Fruit fly (Drosophila melanogaster) whole organism, pupa: ENCODE data around the gene CG31533.

Source experiments
- CG10348 ChIP-seq: fragments of 200-800 bp; sonication (Bioruptor generic); IDR thresholded peaks from 2 replicates; pipeline ENCODE4 v1.3.6; 2022; ENCODE audit warnings: missing biosample characterization, missing genetic modification characterization
- CG12605 ChIP-seq: fragments of 200-800 bp; sonication (Bioruptor generic); IDR thresholded peaks from 2 replicates; pipeline ENCODE4 v1.3.6; 2022; ENCODE audit warnings: missing biosample characterization, missing genetic modification characterization
- CG13204 ChIP-seq: fragments of 200-800 bp; sonication (Bioruptor generic); optimal IDR thresholded peaks from 2 replicates; lab custom pipeline; 2018; ENCODE audit warnings: missing biosample characterization, mild to moderate bottlenecking, missing genetic modification characterization, moderate library complexity
- CG14655 ChIP-seq: fragments of 200-800 bp; sonication (Bioruptor generic); optimal IDR thresholded peaks from 3 replicates; lab custom pipeline; 2017; ENCODE audit warnings: mild to moderate bottlenecking, missing biosample characterization, missing genetic modification reagents, missing genetic modification characterization
- CG15710 ChIP-seq: fragments of 200-800 bp; sonication (Bioruptor generic); optimal IDR thresholded peaks from 2 replicates; lab custom pipeline; 2018; ENCODE audit warnings: missing biosample characterization, mild to moderate bottlenecking, missing genetic modification characterization, moderate library complexity
- CG17806 ChIP-seq: fragments of 200-800 bp; sonication (Bioruptor generic); optimal IDR thresholded peaks from 2 replicates; lab custom pipeline; 2018; ENCODE audit warnings: missing biosample characterization, mild to moderate bottlenecking, missing genetic modification characterization, moderate library complexity
- CG32121 ChIP-seq: fragments of 200-800 bp; sonication (Bioruptor generic); IDR thresholded peaks from 2 replicates; pipeline ENCODE4 v1.3.6; 2022; ENCODE audit warnings: missing biosample characterization, missing genetic modification characterization
- CG34367 ChIP-seq: fragments of 200-800 bp; sonication (Bioruptor generic); optimal IDR thresholded peaks from 2 replicates; lab custom pipeline; 2018; ENCODE audit warnings: missing biosample characterization, mild to moderate bottlenecking, missing genetic modification characterization
- CG4496 ChIP-seq: fragments of 200-800 bp; sonication (Bioruptor generic); IDR thresholded peaks from 3 replicates; pipeline ENCODE4 v1.3.6; 2022; ENCODE audit warnings: missing biosample characterization, missing genetic modification characterization
- CG8159 ChIP-seq: fragments of 200-800 bp; sonication (Bioruptor generic); optimal IDR thresholded peaks from 3 replicates; lab custom pipeline; 2018; ENCODE audit warnings: missing biosample characterization, mild to moderate bottlenecking, missing genetic modification characterization, moderate library complexity
- CG8301 ChIP-seq: fragments of 200-800 bp; sonication (Bioruptor generic); optimal IDR thresholded peaks from 2 replicates; lab custom pipeline; 2018; ENCODE audit warnings: missing biosample characterization, mild to moderate bottlenecking, missing genetic modification characterization
- CG9948 ChIP-seq: fragments of 200-800 bp; sonication (Bioruptor generic); optimal IDR thresholded peaks from 2 replicates; lab custom pipeline; 2018; ENCODE audit warnings: missing biosample characterization, mild to moderate bottlenecking, missing genetic modification characterization, moderate library complexity
- D1 ChIP-seq: fragments of 200-800 bp; sonication (Bioruptor generic); optimal IDR thresholded peaks from 2 replicates; lab custom pipeline; 2018; ENCODE audit warnings: missing biosample characterization, mild to moderate bottlenecking, missing genetic modification characterization, moderate library complexity
- EcR ChIP-seq: fragments of 200-800 bp; sonication (Bioruptor generic); optimal IDR thresholded peaks from 3 replicates; lab custom pipeline; 2019; ENCODE audit warnings: missing biosample characterization, missing genetic modification characterization, mild to moderate bottlenecking, moderate library complexity, missing genetic modification reagents
- Ets98B ChIP-seq: fragments of 200-800 bp; sonication (Bioruptor generic); IDR thresholded peaks from 2 replicates; pipeline ENCODE4 v1.3.6; 2022; ENCODE audit warnings: missing biosample characterization, missing genetic modification characterization
- Pif1A ChIP-seq: fragments of 200-800 bp; sonication (Bioruptor generic); optimal IDR thresholded peaks from 3 replicates; lab custom pipeline; 2016; ENCODE audit warnings: missing biosample characterization, missing genetic modification characterization
- Pif1B ChIP-seq: fragments of 200-800 bp; sonication (Bioruptor generic); optimal IDR thresholded peaks from 3 replicates; lab custom pipeline; 2016; ENCODE audit warnings: missing biosample characterization, missing genetic modification characterization
- Snoo ChIP-seq: fragments of 200-800 bp; sonication (Bioruptor generic); optimal IDR thresholded peaks from 3 replicates; lab custom pipeline; 2017; ENCODE audit warnings: missing biosample characterization, mild to moderate bottlenecking, missing genetic modification characterization, inconsistent platforms
- fd96Ca ChIP-seq: fragments of 200-800 bp; sonication (Bioruptor generic); IDR thresholded peaks from 3 replicates; pipeline ENCODE4 v1.3.6; 2022; ENCODE audit warnings: missing biosample characterization, missing genetic modification characterization
- gl ChIP-seq: fragments of 200-800 bp; sonication (Bioruptor generic); optimal IDR thresholded peaks from 2 replicates; lab custom pipeline; 2018; ENCODE audit warnings: missing biosample characterization, mild to moderate bottlenecking, missing genetic modification characterization
- rn ChIP-seq: fragments of 200-800 bp; sonication (Bioruptor generic); IDR thresholded peaks from 2 replicates; pipeline ENCODE4 v1.3.6; 2022; ENCODE audit warnings: missing biosample characterization, missing genetic modification characterization

Gene CG31533

DNA sequence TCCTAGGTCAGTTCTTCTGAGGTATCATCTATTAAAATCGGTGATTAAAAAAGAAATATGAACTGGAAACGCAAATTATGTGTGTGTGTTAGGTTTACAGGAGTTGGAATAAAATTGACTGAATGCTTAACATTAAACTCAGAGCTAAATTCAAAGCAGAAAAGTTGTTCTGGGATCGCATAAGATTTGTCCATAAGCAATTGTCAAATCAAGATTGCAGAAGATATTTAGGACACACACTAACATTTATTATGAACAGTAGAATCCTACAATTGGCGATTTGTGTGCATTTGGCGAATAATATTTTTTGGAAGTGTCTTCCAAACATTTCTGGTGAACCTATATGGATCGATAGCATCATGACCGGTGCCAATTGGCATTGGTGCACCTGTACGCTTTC lies at the start of gene CG31533:
CG31533 (minus strand) TSS at position 101 of the 400 bp plus-strand sequence.
- TF ChIP-seq CG17806, result no peak
- no peak for TF ChIP-seq Snoo (tag; lab: Kevin White, UChicago)
- no peak for TF ChIP-seq CG4496 (GFP tag; lab: Robert Waterston, UW)
- TF ChIP-seq rn (GFP tag; lab: Robert Waterston, UW), result no peak
- no peak for TF ChIP-seq CG8159 (tag; lab: Kevin White, UChicago)
- TF ChIP-seq CG9948 (tag; lab: Kevin White, UChicago), result no peak
- TF ChIP-seq CG14655 (GFP tag; lab: Kevin White, UChicago), result no peak
- TF ChIP-seq, all 21 proteins: peak for 0

DNA sequence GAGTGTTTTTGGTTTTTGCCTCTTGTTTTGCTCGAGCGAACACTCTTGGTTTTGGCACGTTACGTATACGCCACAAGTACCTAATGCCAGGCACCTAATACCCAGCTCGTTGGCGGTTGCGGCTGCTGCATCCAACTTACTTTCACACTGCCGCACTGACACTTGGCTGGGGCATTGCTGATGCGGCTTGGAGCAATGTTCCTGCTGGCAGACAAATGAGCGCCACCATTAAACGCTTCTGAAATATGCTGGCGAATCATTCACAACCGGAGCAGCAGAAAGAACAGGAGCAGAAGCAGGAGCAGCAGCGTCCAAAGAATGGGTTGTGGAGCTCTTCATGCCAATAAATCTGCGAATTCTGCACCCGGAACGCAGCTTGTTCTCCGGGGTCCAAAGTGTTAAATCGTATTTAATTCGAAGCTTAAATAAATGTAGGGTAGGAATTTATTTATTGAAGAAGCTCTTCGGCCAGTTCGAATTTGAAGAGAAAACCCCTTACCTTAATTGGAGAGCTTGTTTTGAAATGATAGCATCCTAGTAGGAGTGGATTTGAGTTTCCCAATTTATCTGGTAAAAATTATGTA lies 5.0 kb upstream of the CG31533 start, which contains the start of gene CG3199:
CG3199 (plus strand) TSS at position 534 of the 584 bp plus-strand sequence.
- TF ChIP-seq CG32121 (no peak), gl (tag; lab: Kevin White, UChicago) (no peak), CG14655 (GFP tag; lab: Kevin White, UChicago) (no peak), CG8159 (tag; lab: Kevin White, UChicago) (no peak), CG10348 (GFP tag; lab: Robert Waterston, UW) (no peak)

DNA sequence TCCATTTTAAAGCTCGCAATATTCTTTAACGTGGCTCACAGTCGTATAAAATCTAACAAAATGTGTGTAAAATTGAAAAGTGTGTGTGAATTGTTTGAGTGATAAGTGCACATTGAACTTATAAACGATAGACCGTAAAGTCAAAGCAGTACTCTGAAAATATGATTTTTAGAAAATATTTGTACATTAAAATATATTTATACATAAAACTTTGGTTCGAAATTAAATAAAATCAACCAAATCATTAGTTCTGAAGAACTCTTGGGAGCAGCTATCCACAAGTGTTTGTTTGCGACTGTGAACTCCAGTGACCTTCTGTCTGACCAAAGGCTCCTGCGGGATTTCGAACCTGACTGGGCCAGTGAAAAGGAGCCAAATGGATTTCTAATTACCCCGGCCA lies 2.9 kb upstream of the CG31533 start, which contains the start of gene CG31327:
CG31327 (minus strand) TSS at position 101 of the 400 bp plus-strand sequence.
- TF ChIP-seq fd96Ca, result no peak
- no peak for TF ChIP-seq EcR (GFP tag; lab: Kevin White, UChicago)
- TF ChIP-seq gl (tag; lab: Kevin White, UChicago), result no peak
- TF ChIP-seq CG9948 (tag; lab: Kevin White, UChicago), result no peak
- no peak for TF ChIP-seq CG13204 (GFP tag; lab: Kevin White, UChicago)
- TF ChIP-seq CG8159 (tag; lab: Kevin White, UChicago), result no peak
- no peak for TF ChIP-seq CG15710 (tag; lab: Kevin White, UChicago)
- TF ChIP-seq rn (GFP tag; lab: Robert Waterston, UW), result no peak
- TF ChIP-seq Snoo (tag; lab: Kevin White, UChicago), result no peak
- no peak for TF ChIP-seq CG34367 (tag; lab: Kevin White, UChicago)
- TF ChIP-seq, all 21 proteins: peak for 0

DNA sequence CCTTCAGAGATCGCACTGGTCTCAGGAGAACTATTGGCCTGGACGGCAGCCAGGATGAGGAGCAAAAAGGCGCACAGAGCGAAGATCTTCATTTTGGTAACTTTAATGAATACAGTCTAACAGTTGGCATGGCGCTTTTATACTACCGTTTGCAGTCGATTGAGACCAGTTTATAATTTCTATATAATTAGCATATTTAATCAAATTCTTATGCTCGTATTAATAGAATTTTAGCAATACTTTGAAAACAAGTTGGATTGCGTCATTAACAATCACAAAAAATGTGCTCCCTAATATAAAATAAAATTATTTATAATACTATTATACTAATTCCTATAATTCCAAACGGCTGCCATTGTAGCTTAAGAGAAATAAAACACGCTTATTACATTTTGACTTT lies 2.9 kb downstream of the CG31533 start, which contains the start of gene CG44215:
CG44215 (minus strand) TSS at position 101 of the 400 bp plus-strand sequence.
- TF ChIP-seq CG9948 (tag; lab: Kevin White, UChicago) (no peak), CG8159 (tag; lab: Kevin White, UChicago) (no peak), Ets98B (no peak), gl (tag; lab: Kevin White, UChicago) (no peak), fd96Ca (no peak), Pif1A (no peak), CG34367 (tag; lab: Kevin White, UChicago) (no peak), CG14655 (GFP tag; lab: Kevin White, UChicago) (no peak), Snoo (tag; lab: Kevin White, UChicago) (no peak), CG12605 (GFP tag; lab: Robert Waterston, UW) (no peak), CG13204 (GFP tag; lab: Kevin White, UChicago) (no peak), Pif1B (GFP tag; lab: Kevin White, UChicago) (no peak), CG10348 (GFP tag; lab: Robert Waterston, UW) (no peak), rn (GFP tag; lab: Robert Waterston, UW) (no peak), CG17806 (no peak), D1 (tag; lab: Kevin White, UChicago) (no peak), CG4496 (GFP tag; lab: Robert Waterston, UW) (no peak), EcR (GFP tag; lab: Kevin White, UChicago) (no peak)

DNA sequence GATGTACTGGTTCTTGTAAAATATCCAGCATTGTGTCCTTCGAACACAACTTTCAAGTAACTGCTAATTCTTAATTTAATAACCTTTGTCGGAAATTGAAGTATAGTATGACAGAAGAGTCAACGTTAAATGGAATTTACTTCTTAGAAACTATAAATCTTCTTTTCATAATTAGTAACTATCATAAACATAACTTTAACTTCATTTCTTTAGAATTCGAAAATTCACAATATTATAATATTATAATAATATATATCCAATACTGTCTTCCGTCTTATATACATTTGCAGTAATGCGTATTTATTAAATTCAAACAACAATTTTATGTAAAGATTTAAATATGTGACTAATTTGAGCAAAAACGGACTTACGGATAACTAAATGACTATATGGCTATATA lies 3.5 kb downstream of the CG31533 start, which contains the start of gene Recs1:
Recs1 (minus strand) TSS at position 101 of the 400 bp plus-strand sequence.
- TF ChIP-seq CG8301 (tag; lab: Kevin White, UChicago) (no peak), CG4496 (GFP tag; lab: Robert Waterston, UW) (no peak), Snoo (tag; lab: Kevin White, UChicago) (no peak), CG13204 (GFP tag; lab: Kevin White, UChicago) (no peak), CG9948 (tag; lab: Kevin White, UChicago) (no peak), CG34367 (tag; lab: Kevin White, UChicago) (no peak), D1 (tag; lab: Kevin White, UChicago) (no peak), Pif1B (GFP tag; lab: Kevin White, UChicago) (no peak), CG17806 (no peak), CG32121 (no peak), rn (GFP tag; lab: Robert Waterston, UW) (no peak), CG10348 (GFP tag; lab: Robert Waterston, UW) (no peak), CG14655 (GFP tag; lab: Kevin White, UChicago) (no peak), CG15710 (tag; lab: Kevin White, UChicago) (no peak), Ets98B (no peak), CG8159 (tag; lab: Kevin White, UChicago) (no peak)

DNA sequence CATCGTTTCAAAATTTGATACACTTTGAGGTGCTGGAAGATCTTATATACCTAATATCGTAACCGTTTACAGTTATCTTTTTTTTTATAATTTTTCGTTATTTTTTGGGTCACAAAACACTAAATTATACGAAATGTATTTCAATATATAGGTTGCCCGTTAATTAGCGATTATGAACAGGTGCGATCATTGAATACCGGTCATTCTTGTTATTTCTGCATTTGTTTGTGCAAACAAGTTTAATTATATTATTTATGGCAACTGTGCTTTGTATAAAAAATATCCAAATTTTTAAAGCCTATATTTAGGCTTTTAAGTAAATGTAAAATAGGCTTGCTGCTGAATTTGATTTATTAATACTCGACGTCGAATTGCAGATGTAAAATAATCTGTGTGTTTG lies 4.7 kb downstream of the CG31533 start, which contains the start of gene CG42500:
CG42500 (minus strand) TSS at position 101 of the 400 bp plus-strand sequence.
- TF ChIP-seq Pif1B (GFP tag; lab: Kevin White, UChicago) (no peak), fd96Ca (no peak), Ets98B (no peak), CG10348 (GFP tag; lab: Robert Waterston, UW) (no peak), CG4496 (GFP tag; lab: Robert Waterston, UW) (no peak), D1 (tag; lab: Kevin White, UChicago) (no peak), EcR (GFP tag; lab: Kevin White, UChicago) (no peak), CG8159 (tag; lab: Kevin White, UChicago) (no peak), CG32121 (no peak), gl (tag; lab: Kevin White, UChicago) (no peak), CG9948 (tag; lab: Kevin White, UChicago) (no peak), CG8301 (tag; lab: Kevin White, UChicago) (no peak), CG17806 (no peak), CG14655 (GFP tag; lab: Kevin White, UChicago) (no peak), Pif1A (no peak)
